Fruit fly (Drosophila melanogaster): ENCODE data around the gene MtnD.

DNA sequence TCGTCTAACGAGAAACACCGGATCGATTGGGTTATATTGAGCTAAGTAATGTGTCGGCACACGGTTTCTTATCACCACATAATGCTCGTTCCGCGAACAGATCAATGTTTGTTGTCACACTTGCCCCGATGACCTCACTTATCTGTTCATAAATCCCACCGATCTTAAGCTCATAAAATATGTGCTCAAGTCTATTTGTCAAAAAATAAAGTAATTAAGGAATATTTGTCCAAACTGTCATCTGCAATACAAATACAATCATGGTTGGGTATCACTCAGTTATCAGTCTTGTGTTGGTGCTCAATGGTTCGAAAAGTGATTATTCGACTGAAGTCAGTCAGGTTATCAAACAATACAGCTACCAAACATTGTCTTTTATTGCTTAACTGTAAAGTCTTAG lies 13.5 kb downstream of the MtnD start:
- no peak for TF ChIP-seq CG8478 (optimal IDR thresholded peaks at IDR 0.05)
- no peak for TF ChIP-seq CTCF (optimal IDR thresholded peaks at IDR 0.05)

Measured in S2 (cell line).